Fruit fly (Drosophila melanogaster): ENCODE results near the gene CG44195.

The CG44195 gene

dm6 chr3L:7624561-7624960 lies 70.9 kb downstream of the CG44195 start:
- TF ChIP-seq CG12299 (tag; optimal IDR thresholded peaks at IDR 0.05) = no peak
- no peak for TF ChIP-seq org-1 (GFP tag; optimal IDR thresholded peaks at IDR 0.05)
- TF ChIP-seq vvl (GFP tag; IDR thresholded peaks at IDR 0.05) = no peak
- no peak for TF ChIP-seq CG7357 (GFP tag; IDR thresholded peaks at IDR 0.05)
- 0 out of 3 replicates have a peak, but pooled peaks have one; percentile 20 for TF ChIP-seq CG14860 (GFP tag; IDR thresholded peaks at IDR 0.05; ENCODE audit: partially characterized antibody)
- no peak for TF ChIP-seq bigmax (GFP tag; optimal IDR thresholded peaks at IDR 0.05)

dm6 chr3L:7617436-7617979 lies 77.9 kb downstream of the CG44195 start:
- TF ChIP-seq vvl (GFP tag; IDR thresholded peaks at IDR 0.05) (peak; percentile 32; the same call in 1 of the 2 replicates), dati (GFP tag; IDR thresholded peaks at IDR 0.05) (no peak), Med (GFP tag) (peak; percentile 51), CG11247 (GFP tag; IDR thresholded peaks at IDR 0.05) (no peak), gro (GFP tag; optimal IDR thresholded peaks at IDR 0.05) (no peak), pan (optimal IDR thresholded peaks at IDR 0.05) (no peak), pan (GFP tag; optimal IDR thresholded peaks at IDR 0.05 in 1 of 2, IDR thresholded peaks at IDR 0.05 in 1 of 2) (peak in 1 of 2 experiments; percentile 21), CG17612 (GFP tag; IDR thresholded peaks at IDR 0.05) (no peak), sens (GFP tag) (peak; percentile 64), CG4854 (GFP tag; optimal IDR thresholded peaks at IDR 0.05) (no peak), CG17359 (tag; optimal IDR thresholded peaks at IDR 0.05) (peak; percentile 7), CG7928 (GFP tag; optimal IDR thresholded peaks at IDR 0.05) (no peak), CG11504 (tag; optimal IDR thresholded peaks at IDR 0.05) (peak; percentile 18), CG7372 (GFP tag; IDR thresholded peaks at IDR 0.05) (peak; percentile 63), CG12942 (GFP tag; optimal IDR thresholded peaks at IDR 0.05) (no peak), Drgx (GFP tag; IDR thresholded peaks at IDR 0.05) (peak; percentile 77), Optix (GFP tag; IDR thresholded peaks at IDR 0.05) (0 out of 3 replicates have a peak, but pooled peaks have one; percentile 14), NC2β (GFP tag; optimal IDR thresholded peaks at IDR 0.05) (no peak), phol (tag; optimal IDR thresholded peaks at IDR 0.05) (peak; percentile 13), gfzf (GFP tag; optimal IDR thresholded peaks at IDR 0.05) (no peak), dmrt99B (tag; optimal IDR thresholded peaks at IDR 0.05) (peak; percentile 38), odd (GFP tag; optimal IDR thresholded peaks at IDR 0.05) (no peak), twi (tag; optimal IDR thresholded peaks at IDR 0.05) (no peak), sisA (GFP tag; IDR thresholded peaks at IDR 0.05) (peak; percentile 32; the same call in 1 of the 2 replicates)

dm6 chr3L:7614226-7614625 lies 81.2 kb downstream of the CG44195 start:
- TF ChIP-seq az2 (GFP tag; optimal IDR thresholded peaks at IDR 0.05) = peak; percentile 53
- TF ChIP-seq CG9609 (GFP tag; optimal IDR thresholded peaks at IDR 0.05) = no peak
- TF ChIP-seq CG9797 (GFP tag; optimal IDR thresholded peaks at IDR 0.05) = no peak
- peak; percentile 46 for TF ChIP-seq nmo (GFP tag; optimal IDR thresholded peaks at IDR 0.05)
- peak; percentile 54 for TF ChIP-seq Ada2b (GFP tag; IDR thresholded peaks at IDR 0.05)
- no peak for TF ChIP-seq CG2202 (tag; optimal IDR thresholded peaks at IDR 0.05)
- no peak for TF ChIP-seq Bdp1 (GFP tag; optimal IDR thresholded peaks at IDR 0.05)
- no peak for TF ChIP-seq CG6791 (GFP tag; IDR thresholded peaks at IDR 0.05; ENCODE audit: partially characterized antibody)
- peak; percentile 16 for TF ChIP-seq CG17829 (tag; optimal IDR thresholded peaks at IDR 0.05)
- TF ChIP-seq abd-A (tag; optimal IDR thresholded peaks at IDR 0.05) = no peak
- no peak for TF ChIP-seq her (GFP tag; optimal IDR thresholded peaks at IDR 0.05)
- TF ChIP-seq aop (GFP tag; IDR thresholded peaks at IDR 0.05) = no peak
- TF ChIP-seq caup (GFP tag; optimal IDR thresholded peaks at IDR 0.05; ENCODE audit: severe bottlenecking) = no peak
- TF ChIP-seq Scr (GFP tag; IDR thresholded peaks at IDR 0.05; ENCODE audit: partially characterized antibody) = no peak
- peak; percentile 56 for TF ChIP-seq phol (tag; optimal IDR thresholded peaks at IDR 0.05)
- peak; percentile 40 for TF ChIP-seq mam (GFP tag; optimal IDR thresholded peaks at IDR 0.05)
- no peak for TF ChIP-seq Gug (GFP tag; IDR thresholded peaks at IDR 0.05)
- TF ChIP-seq CG11723 (GFP tag; optimal IDR thresholded peaks at IDR 0.05) = no peak
- TF ChIP-seq CG32532 (GFP tag; IDR thresholded peaks at IDR 0.05) = no peak
- TF ChIP-seq B-H2 (GFP tag; optimal IDR thresholded peaks at IDR 0.05) = no peak
- no peak for TF ChIP-seq slp2 (GFP tag; optimal IDR thresholded peaks at IDR 0.05)
- peak; percentile 57 for TF ChIP-seq Oli (tag; optimal IDR thresholded peaks at IDR 0.05)
